Fruit fly (Drosophila melanogaster) whole organism: ENCODE results near the gene CG10903.

ENCODE experiments used
- CG8478 ChIP-seq: fragments of >200 bp; optimal IDR thresholded peaks from 2 replicates; lab custom pipeline; 2018; ENCODE audit warnings: inconsistent platforms
- EcR ChIP-seq, 2 experiments: fragments of >200 bp; optimal IDR thresholded peaks; 2 replicates each; lab custom pipeline; 2017; ENCODE audit warnings: missing biosample characterization in 2 of 2, missing genetic modification characterization in 2 of 2, missing genetic modification reagents in 2 of 2
- pan ChIP-seq: fragments of >200 bp; optimal IDR thresholded peaks from 2 replicates; lab custom pipeline; 2017

DNA sequence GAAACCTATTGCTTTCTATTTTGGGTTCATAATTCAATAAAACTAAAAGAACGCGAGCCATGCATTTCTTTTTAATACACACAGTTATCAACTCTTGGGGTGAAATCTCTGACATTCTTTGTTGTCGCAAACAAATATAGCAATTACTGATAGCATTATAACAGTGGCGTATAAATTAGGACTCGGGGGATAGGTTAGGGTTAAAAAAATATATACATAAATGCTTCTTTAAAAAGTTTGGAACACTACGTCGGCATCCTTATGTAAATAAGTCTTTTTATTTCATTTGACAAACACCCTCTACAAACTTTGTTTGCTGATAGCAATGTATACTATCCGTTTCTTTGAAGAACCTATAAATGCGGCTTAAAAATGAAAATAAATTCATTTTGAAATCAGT is 10.6 kb downstream of the CG10903 start, which contains the start of gene CG43060:
- TF ChIP-seq pan (lab: Kevin White, UChicago), result no peak
- TF ChIP-seq EcR (GFP tag; optimal IDR thresholded peaks at IDR 0.05; lab: Kevin White, UChicago), result no peak
- no peak for TF ChIP-seq CG8478
